Fruit fly (Drosophila melanogaster) whole organism, larva: ENCODE data around the gene Ilp1.

ENCODE experiments used
- noc ChIP-seq: fragments of 200-800 bp; sonication (Bioruptor generic); optimal IDR thresholded peaks from 3 replicates; lab custom pipeline; 2019; ENCODE audit warnings: missing biosample characterization, mild to moderate bottlenecking, missing genetic modification characterization, moderate library complexity

Gene Ilp1

DNA sequence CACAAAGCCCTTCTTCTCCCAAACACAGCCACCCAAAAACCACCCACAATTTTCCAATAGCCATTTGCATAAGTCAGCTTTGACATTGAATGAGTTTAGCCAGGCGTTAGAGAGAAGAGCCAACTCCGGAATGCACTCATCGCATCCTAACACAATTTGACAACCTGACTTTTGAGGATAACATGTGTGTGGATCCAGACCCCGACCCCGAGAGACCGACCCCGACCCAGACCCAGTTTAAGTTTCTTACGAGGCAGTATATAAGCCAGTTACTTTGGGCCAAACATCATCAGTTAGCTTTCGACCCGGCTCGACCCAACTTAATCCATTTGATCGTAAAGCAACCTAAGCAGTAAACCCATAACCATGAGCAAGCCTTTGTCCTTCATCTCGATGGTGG, 1.2 kb downstream of the Ilp1 start, which contains the start of gene Ilp2:
Ilp2 (plus strand) TSS at position 301 of the 400 bp plus-strand sequence.
- no peak for TF ChIP-seq noc

DNA sequence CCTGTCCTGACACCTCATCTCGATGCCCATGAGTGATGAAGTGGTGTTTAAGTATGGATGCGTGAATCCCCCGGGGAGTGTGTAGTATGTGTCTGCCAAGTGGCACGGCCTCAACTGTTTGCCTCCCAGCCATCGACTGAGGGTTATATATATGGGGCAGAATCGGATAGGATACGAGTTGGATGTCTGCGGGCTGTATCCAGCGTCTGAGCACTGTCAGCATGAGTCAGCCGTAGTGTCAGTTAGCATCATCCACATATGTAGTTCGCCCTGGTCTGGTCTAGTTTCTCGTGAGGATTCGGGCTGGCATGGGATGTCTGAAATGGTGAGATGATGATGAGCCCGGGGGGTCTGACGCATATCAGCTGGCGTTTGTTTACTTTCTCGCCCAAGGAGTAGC, 3.8 kb downstream of the Ilp1 start, which contains the start of gene Ilp3:
Ilp3 (minus strand) TSS at position 101 of the 400 bp plus-strand sequence.
- no peak for TF ChIP-seq noc

DNA sequence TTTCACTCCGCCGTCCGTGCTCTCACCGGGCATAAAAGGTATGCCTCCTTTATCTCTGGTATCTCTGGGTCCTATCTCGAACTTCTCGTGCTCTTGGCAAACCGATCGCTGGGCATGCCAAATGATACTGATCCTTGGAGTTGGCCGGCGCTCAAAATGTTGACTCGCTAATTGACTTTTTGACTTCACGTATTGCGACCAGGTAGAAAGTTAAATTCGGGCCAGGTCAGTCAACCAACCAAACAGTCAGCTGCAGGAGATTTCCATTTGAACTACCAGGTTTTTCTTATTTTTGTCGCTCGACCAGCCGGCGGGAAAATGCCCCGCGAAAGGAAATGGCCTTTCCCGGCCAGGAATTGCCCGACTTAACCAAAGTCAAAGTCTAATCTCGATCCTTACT, 5.9 kb downstream of the Ilp1 start, which contains the start of gene Ilp4:
Ilp4 (minus strand) TSS at position 139 of the 400 bp plus-strand sequence.
- no peak for TF ChIP-seq noc

DNA sequence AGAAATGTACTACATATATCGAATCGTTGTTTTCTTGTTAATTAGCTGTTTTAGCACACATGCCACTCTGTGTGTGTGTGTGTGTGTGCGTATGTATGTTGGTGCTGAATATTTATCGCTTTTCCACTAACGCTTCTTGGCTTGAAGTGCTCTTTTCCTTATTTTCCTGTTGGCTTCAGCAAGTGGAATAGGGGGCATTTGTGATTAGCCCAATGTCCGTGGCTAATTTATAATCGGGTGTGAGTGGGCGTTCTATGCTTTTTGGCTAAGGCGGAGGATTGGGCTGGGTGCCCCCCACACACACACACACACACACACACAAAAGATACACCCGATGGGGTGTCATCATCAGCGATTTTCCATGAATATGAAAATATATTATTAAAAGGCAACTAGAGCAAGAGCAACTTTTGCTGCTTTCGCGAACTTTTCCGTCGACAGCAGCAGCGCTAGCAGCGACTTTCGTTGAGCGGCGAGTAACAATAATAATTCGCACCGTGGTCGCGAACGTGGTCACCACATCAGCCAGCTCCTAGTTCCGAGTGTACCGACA, 15.2 kb downstream of the Ilp1 start, which contains the start of gene CG43897:
CG43897 (plus strand) TSS at position 503 of the 553 bp plus-strand sequence.
- TF ChIP-seq noc: no peak

DNA sequence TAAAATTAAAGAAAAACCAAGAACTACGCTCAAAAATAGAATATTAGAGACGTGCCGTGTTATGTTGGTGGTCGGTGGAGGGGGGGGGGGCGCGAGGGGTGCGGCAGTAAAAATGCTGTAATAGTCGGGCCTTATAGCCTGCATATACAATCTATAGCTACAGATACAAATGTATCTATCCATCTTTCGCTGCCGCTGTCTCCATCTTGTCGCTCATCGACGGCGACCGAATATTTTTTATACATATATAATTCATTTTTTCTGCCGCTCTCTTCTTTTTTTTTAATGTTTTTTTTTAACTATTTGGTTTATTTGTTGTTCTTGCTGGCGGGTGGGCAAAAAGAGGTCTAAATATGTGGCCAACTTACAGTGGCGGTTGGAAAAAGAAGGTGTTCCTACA, 16.4 kb downstream of the Ilp1 start:
- no peak for TF ChIP-seq noc

DNA sequence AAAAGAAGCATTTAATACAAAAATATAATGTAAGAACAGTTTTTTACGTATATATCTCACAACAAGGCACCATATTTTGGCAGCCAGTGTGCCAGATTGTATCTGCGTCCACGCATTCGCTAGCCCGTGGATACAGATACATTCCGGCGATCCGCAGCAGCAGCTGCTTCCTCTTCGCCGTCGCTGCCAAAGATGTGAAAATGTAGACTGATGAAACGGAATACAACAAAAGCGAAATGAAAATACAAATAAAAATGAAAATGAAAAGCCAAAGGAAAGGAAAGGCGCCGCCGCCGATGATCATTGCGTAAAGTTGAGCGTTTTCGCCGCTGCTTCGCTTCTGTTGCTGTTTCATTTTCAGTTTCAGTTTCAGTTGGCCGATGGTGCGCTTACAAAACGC, 17.5 kb downstream of the Ilp1 start:
- no peak for TF ChIP-seq noc

DNA sequence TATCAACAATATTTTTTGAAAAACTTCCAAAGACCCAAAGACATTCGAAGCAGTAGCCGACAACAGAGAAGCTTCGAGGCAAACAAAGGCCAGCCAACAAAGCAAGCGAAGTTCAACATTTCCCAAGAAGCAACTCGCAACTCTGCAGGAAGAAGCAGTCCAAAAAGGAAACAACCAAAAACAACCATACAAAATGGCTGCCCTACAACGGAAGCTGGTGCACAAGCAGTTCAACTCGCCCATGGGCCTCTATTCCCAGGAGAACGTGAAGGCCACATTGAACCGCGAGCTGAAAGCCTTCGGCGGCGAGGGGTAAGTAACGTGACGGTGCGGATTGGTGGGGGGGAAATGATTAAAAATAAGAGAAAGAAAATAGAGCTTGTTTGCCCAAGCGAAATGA, 22.0 kb downstream of the Ilp1 start:
- TF ChIP-seq noc: no peak

DNA sequence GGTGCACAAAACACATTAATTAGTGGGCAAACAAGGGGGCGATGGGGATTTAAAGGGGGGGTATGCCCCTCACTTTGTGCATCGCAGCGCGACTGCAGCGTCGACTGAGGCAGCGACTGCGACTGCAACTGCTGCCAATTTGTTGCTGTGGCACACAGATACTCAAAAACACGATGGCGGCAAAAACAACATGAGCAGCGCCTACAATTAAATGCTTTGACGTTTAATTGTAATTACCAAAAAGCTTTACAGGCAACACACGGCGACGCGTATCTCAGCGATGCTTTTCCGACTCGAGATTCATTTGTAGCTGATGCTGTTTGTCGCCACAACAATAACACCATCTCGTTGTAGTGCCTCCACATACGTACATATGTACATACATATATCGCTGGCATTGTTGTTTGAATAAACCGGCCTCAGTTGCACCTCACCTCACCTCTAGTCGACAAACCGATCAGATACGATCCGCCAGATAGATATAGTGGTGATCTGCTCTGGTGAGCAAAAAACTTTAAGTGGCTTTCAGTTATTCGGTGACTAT, 23.0 kb downstream of the Ilp1 start:
- TF ChIP-seq noc: no peak

DNA sequence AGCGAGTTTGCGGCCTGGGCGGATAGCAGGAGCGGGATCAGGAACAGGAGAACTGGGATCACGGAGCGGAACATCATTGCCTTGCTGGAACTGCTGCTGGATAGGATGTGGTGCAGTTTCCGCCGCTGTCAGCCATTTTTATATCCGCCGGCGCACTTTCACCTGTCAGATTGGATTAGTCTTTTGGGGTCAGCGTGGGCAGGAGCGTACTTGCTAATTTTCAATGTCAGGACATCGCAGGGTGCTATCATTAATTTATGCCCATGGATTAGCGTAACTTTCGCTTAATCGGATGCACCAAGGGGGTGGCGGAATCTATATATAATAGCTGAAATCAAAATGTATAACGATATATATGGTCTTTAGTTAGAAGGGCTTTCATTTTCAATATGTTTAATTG, 25.6 kb downstream of the Ilp1 start, which contains the start of gene Ilp5:
Ilp5 (minus strand) TSS at position 101 of the 400 bp plus-strand sequence.
- TF ChIP-seq noc: no peak

DNA sequence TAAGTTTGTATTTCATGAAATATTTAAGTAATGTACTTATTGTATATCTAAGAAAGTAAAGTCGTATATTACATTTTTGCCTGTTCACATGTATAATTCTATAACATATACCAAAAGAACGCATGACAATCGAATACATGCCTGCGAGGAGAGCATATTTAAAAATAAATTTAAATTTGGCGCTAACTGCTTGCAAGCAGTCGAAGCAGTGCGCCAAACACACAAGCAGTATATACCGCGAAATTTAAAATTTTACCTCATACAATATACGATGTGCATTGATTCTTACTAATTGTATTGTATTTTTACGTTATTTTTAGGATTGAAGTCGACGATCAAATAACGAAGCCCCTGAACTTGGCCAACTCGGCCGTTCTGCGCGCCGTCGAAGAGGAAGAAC, 26.0 kb downstream of the Ilp1 start:
- no peak for TF ChIP-seq noc

DNA sequence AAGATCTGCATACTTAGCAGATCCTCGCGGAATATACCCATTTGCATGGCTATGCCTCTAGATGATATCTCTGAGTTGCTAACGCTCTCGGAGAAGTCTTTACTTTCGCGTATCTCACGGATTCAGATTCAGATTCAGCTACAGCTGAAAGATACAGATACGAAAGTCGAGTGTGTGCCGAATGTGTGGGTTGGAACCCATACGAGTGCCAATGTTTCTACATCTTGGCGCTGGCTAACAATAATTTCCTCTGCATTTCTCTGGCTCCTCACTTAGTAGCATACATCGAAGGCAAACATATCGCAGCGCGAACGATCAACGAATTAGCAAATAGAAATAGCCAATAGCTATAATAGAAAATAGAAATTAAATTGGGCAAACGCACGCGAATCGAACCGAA, 30.9 kb downstream of the Ilp1 start:
- no peak for TF ChIP-seq noc

DNA sequence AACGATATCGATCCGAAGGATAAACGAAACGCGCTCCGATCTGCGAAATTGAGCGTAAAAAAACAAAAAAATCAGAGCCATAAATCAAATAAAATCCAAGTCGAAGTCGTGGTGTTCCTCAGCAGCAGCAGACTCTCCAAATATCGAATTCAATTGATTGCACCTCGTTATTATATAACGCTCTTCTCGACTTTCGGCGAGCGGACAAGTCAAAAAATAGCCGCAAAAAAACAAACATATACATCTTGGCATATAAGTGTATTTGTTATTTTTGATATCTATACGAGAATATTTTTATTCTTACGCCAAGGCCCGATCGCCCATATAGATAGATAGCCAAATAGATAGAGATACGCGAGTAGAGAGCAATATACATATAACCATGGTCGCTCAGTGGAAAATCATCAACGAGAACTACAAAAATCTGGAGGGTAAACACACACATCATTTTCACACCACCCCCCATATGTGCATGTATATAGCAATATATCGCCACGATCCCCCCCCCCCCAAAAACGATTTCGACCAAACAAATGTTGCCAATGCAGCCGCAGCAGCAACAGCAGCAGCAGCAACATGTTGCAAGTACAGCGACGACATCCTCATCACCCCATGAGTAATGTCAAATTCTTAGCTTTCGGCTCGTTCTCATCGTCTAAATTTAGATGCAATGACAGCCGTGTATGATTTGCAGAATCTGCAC, 31.6 kb downstream of the Ilp1 start:
- TF ChIP-seq noc: no peak

DNA sequence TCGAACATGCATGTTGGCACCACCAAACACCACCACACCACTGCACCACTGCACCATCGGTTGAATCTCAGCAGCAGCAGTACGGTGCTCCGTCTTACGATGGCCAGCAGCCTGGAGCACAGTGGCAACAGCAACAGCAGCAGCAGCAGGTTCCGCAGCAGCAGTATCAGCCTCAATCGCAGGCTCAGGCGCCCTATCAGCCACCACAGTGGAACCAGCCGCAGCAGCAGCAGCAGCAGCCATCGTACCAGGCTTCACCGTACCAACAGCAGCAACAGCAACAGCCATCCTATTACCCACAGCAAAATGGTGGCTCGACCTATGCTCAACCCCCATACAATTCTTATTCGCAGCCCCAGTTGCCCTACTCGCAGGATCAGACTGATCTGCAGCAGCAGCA, 33.9 kb downstream of the Ilp1 start:
- TF ChIP-seq noc: no peak

DNA sequence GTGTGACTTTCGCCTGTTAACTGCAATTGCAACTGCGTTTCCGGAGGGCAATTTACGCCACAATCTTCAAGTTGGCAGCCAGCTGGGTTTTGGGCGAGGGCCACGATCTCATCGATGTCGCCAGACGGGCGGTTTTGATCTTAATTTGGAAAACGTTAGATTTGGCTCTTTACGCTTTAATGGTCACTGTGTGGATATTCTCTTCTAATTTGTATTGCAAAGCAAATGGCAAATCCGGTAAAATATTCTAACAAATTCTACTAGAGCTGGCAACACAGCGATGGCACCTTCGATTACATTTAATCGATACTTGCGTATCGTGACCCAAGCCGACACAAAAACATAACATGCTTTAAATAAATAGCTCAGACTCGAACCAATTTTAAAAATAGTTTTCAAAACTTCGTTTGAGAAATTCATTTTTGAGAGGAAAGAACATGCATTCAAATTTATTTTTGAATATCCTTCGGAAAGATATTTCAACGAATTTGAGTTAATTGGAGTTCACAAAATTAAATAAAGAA, 38.4 kb downstream of the Ilp1 start, which contains the start of gene I-2:
I-2 (minus strand) TSS at position 282 of the 524 bp plus-strand sequence.
- no peak for TF ChIP-seq noc

DNA sequence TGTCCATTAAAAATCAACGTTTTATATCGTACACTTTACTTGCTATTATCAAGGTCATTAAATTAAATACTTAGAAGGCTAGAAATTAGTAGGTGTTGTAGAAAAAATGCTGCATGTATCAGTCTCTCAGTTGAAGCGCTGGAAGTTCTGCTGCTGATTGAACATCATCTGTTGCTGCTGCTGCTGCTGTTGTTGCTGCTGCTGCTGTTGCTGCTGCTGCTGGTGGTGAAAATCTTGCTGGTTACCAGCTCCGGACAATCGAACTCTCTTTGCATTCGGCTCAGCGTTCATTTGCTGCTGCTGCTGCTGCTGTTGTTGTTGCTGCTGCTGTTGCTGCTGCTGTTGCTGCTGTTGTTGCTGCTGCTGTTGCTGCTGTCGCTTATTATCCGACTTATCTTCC, 38.8 kb downstream of the Ilp1 start:
- no peak for TF ChIP-seq noc

DNA sequence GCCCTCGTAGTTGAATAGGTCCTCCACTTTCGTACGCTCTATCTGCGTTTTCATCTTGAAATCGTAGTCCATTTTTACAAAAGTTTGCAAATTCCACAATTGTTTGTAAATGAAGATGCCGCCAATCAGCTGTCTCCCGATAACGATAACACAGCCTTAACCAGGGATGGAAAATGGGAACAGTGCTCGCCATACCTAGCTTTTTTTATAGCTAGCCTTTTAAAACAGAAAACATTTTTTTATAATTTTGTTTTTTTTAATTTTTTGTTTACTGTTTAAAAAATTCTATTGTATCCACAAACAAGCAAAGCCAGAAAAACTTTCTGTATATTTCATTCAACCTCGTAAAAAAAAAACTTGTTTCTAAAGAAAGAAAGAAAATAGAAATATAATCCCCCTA, 40.3 kb downstream of the Ilp1 start, which contains the start of gene Cdk8:
Cdk8 (minus strand) TSS at position 137 of the 400 bp plus-strand sequence.
- no peak for TF ChIP-seq noc

DNA sequence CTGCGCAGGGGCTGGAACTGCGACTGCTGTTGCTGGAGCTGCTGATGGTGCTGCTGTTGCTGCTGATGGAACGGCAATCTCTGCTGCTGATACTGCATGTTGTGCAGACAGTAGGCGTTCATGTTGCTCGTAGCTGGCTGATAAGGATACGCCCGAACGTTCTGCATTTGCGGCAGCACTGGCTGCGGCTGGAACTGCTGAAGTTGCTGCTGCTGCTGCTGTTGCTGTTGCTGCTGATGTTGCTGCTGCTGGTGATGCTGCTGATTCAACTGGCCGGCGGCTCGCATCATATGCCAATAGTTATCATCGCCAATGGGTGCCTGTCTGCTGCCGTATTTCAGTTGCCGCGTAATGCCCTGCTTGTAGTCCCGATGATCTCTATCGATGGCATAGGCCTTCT, 42.5 kb downstream of the Ilp1 start:
- no peak for TF ChIP-seq noc

DNA sequence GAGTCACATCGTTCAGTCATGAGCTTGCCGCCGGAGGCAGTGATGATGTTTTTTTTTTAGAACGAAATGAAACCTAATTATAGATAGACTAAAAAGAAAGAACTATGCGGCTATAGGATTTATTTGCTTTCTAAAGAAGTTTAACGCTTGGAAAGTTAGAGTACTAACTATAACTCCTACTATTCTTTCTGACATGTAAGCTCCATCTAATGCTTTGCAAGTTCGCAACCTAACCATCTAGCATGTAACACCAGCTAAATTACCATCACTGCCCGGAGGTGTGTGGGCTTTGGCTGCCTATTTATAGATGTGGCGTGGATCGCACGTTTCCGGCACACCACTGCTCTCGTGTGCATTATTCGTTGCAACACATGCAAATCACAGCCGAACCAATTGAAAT, 43.8 kb downstream of the Ilp1 start:
- no peak for TF ChIP-seq noc
